Fruit fly (Drosophila melanogaster): Measurements from ENCODE around the gene CG32448.

DNA sequence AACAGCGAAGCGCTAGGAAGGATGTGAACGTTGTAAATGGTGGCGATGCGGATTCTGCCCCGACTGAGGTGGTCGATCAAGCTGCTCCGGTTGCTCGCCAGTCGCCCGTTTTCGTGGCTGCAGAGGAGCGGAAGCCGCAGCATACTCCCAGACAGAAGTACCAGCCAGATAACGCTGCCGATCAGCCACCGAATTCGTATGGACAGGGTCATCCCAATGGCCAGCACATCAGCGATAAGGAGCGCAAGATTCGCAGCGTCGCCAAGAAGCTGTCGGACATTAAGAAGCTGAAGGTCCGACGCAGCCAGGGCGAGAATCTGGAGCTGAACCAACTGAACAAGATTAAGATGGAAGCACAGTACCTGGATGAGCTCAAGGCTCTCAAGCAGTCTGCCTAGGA lies 1.1 kb downstream of the CG32448 start:
- no peak for TF ChIP-seq lz (GFP tag; optimal IDR thresholded peaks at IDR 0.05)
- no peak for TF ChIP-seq CG34406 (GFP tag; optimal IDR thresholded peaks at IDR 0.05)
- no peak for TF ChIP-seq vri (GFP tag; optimal IDR thresholded peaks at IDR 0.05)
- TF ChIP-seq CG15336 (GFP tag; IDR thresholded peaks at IDR 0.05), result no peak
- no peak for TF ChIP-seq CG6792 (GFP tag; optimal IDR thresholded peaks at IDR 0.05)
- TF ChIP-seq pdm3 (GFP tag; optimal IDR thresholded peaks at IDR 0.05), result no peak
- no peak for TF ChIP-seq Lpt (GFP tag; optimal IDR thresholded peaks at IDR 0.05)
- TF ChIP-seq CG7368 (GFP tag; optimal IDR thresholded peaks at IDR 0.05), result no peak
- TF ChIP-seq Ets21C (GFP tag; optimal IDR thresholded peaks at IDR 0.05), result no peak
- TF ChIP-seq CG11762 (GFP tag; optimal IDR thresholded peaks at IDR 0.05; ENCODE audit: insufficient read depth), result no peak
- no peak for TF ChIP-seq CG16779 (tag; optimal IDR thresholded peaks at IDR 0.05)
- no peak for TF ChIP-seq Hr38 (GFP tag; optimal IDR thresholded peaks at IDR 0.05)
- TF ChIP-seq Gug (GFP tag; IDR thresholded peaks at IDR 0.05), result no peak
- no peak for TF ChIP-seq Sox102F (GFP tag; optimal IDR thresholded peaks at IDR 0.05)

Data from whole organism, prepupa.